Fruit fly (Drosophila melanogaster) whole organism, embryonic: Measurements from ENCODE around the gene CG14085.

Source experiments
- Awh ChIP-seq: fragments of 200-800 bp; sonication (Bioruptor generic); IDR thresholded peaks from 2 replicates; pipeline ENCODE4, ENCODE4 v1.3.6; 2022; ENCODE audit warnings: missing biosample characterization, missing genetic modification characterization
- CG10543 ChIP-seq: fragments of 200-800 bp; sonication (Bioruptor generic); optimal IDR thresholded peaks from 3 replicates; lab custom pipeline; 2017; ENCODE audit warnings: missing biosample characterization, mild to moderate bottlenecking, missing genetic modification characterization, moderate library complexity
- CG11696 ChIP-seq: fragments of 200-800 bp; sonication (Bioruptor generic); IDR thresholded peaks from 2 replicates; pipeline ENCODE4 v1.3.6; 2022; ENCODE audit warnings: missing biosample characterization, missing genetic modification characterization
- CG12155 ChIP-seq: fragments of 200-800 bp; sonication (Bioruptor generic); optimal IDR thresholded peaks from 3 replicates; lab custom pipeline; 2016; ENCODE audit warnings: missing biosample characterization, missing genetic modification characterization
- CG14860 ChIP-seq: fragments of 200-800 bp; sonication (Bioruptor generic); IDR thresholded peaks from 3 replicates; pipeline ENCODE4 v1.3.6; 2022; ENCODE audit warnings: missing biosample characterization, missing genetic modification characterization; ENCODE audit not compliant: partially characterized antibody
- CG17612 ChIP-seq: fragments of 200-800 bp; sonication (Bioruptor generic); IDR thresholded peaks from 2 replicates; pipeline ENCODE4 v1.3.6; 2022; ENCODE audit warnings: missing biosample characterization, missing genetic modification characterization
- CG2199 ChIP-seq: fragments of 200-800 bp; sonication (Bioruptor generic); IDR thresholded peaks from 3 replicates; pipeline ENCODE4 v1.3.6; 2022; ENCODE audit warnings: missing biosample characterization, missing genetic modification characterization
- CG3065 ChIP-seq: fragments of 200-800 bp; sonication (Bioruptor generic); optimal IDR thresholded peaks from 2 replicates; lab custom pipeline; 2016; ENCODE audit warnings: missing biosample characterization, missing genetic modification characterization
- CG32532 ChIP-seq: fragments of 200-800 bp; sonication (Bioruptor generic); IDR thresholded peaks from 2 replicates; pipeline ENCODE4 v1.3.6; 2022; ENCODE audit warnings: missing biosample characterization, missing genetic modification characterization
- CG33213 ChIP-seq: fragments of 200-800 bp; sonication (Bioruptor generic); optimal IDR thresholded peaks from 3 replicates; lab custom pipeline; 2016; ENCODE audit warnings: missing biosample characterization, missing genetic modification characterization
- CG6175 ChIP-seq: fragments of 200-800 bp; sonication (Bioruptor generic); IDR thresholded peaks from 3 replicates; pipeline ENCODE4 v1.3.6; 2022; ENCODE audit warnings: missing biosample characterization, missing genetic modification characterization
- CG7745 ChIP-seq: fragments of 200-800 bp; sonication (Bioruptor generic); optimal IDR thresholded peaks from 2 replicates; lab custom pipeline; 2018; ENCODE audit warnings: missing biosample characterization, mild to moderate bottlenecking, missing genetic modification characterization, moderate library complexity
- CG8281 ChIP-seq: fragments of 200-800 bp; sonication (Bioruptor generic); optimal IDR thresholded peaks from 2 replicates; lab custom pipeline; 2018; ENCODE audit warnings: missing biosample characterization, mild to moderate bottlenecking, missing genetic modification characterization, moderate library complexity
- CG8290 ChIP-seq, 3 experiments: fragments of 200-800 bp; sonication (Bioruptor generic); optimal IDR thresholded peaks; 2 replicates each; lab custom pipeline; 2016 to 2019; ENCODE audit warnings: missing biosample characterization in 3 of 3, missing genetic modification characterization in 3 of 3, mild to moderate bottlenecking in 2 of 3, moderate library complexity in 1 of 3
- CG8359 ChIP-seq: fragments of 200-800 bp; sonication (Bioruptor generic); optimal IDR thresholded peaks from 2 replicates; lab custom pipeline; 2017; ENCODE audit warnings: missing biosample characterization, mild to moderate bottlenecking, missing genetic modification characterization, borderline replicate concordance
- CG9932 ChIP-seq: fragments of 200-800 bp; sonication (Bioruptor generic); IDR thresholded peaks from 2 replicates; pipeline ENCODE4 v1.3.6; 2022; ENCODE audit warnings: missing biosample characterization, missing genetic modification characterization
- Camta ChIP-seq: fragments of 200-800 bp; sonication (Bioruptor generic); optimal IDR thresholded peaks from 2 replicates; lab custom pipeline; 2016; ENCODE audit warnings: missing biosample characterization, missing genetic modification characterization
- Gug ChIP-seq: fragments of 200-800 bp; sonication (Bioruptor generic); IDR thresholded peaks from 4 replicates; pipeline ENCODE4 v1.3.6; 2022; ENCODE audit warnings: missing biosample characterization, missing genetic modification characterization
- H2.0 ChIP-seq: fragments of 200-800 bp; sonication (Bioruptor generic); IDR thresholded peaks from 2 replicates; pipeline ENCODE4 v1.3.6; 2022; ENCODE audit warnings: missing biosample characterization, missing genetic modification characterization
- Hr51 ChIP-seq, 2 experiments: fragments of 200-800 bp; sonication (Bioruptor generic); optimal IDR thresholded peaks; 2 replicates in 1 of 2; 3 replicates in 1 of 2; lab custom pipeline; 2016 to 2018; ENCODE audit warnings: missing biosample characterization in 2 of 2, missing genetic modification characterization in 2 of 2, mild to moderate bottlenecking in 1 of 2, moderate library complexity in 1 of 2
- Hr78 ChIP-seq, 2 experiments: fragments of 200-800 bp in 1 of 2; fragments of >200 bp in 1 of 2; sonication (Bioruptor generic) in 1 of 2; optimal IDR thresholded peaks; 2 replicates each; lab custom pipeline; 2017 to 2019; ENCODE audit warnings: missing biosample characterization in 2 of 2, missing genetic modification characterization in 2 of 2, mild to moderate bottlenecking in 1 of 2, moderate library complexity in 1 of 2
- Pdp1 ChIP-seq, 2 experiments: fragments of 200-800 bp; sonication (Bioruptor generic); optimal IDR thresholded peaks; 3 replicates each; lab custom pipeline; 2016; ENCODE audit warnings: missing biosample characterization in 2 of 2, missing genetic modification characterization in 2 of 2, mild to moderate bottlenecking in 1 of 2, moderate library complexity in 1 of 2
- Sox102F ChIP-seq: fragments of 200-800 bp; sonication (Bioruptor generic); optimal IDR thresholded peaks from 2 replicates; lab custom pipeline; 2018; ENCODE audit warnings: missing biosample characterization, mild to moderate bottlenecking, missing genetic modification characterization, moderate library complexity
- Vsx1 ChIP-seq: fragments of 200-800 bp; sonication (Bioruptor generic); optimal IDR thresholded peaks from 2 replicates; lab custom pipeline; 2017; ENCODE audit warnings: missing biosample characterization, mild to moderate bottlenecking, missing genetic modification characterization, missing genetic modification reagents
- ara ChIP-seq: fragments of 200-800 bp; sonication (Bioruptor generic); IDR thresholded peaks from 2 replicates; pipeline ENCODE4 v1.3.6; 2022; ENCODE audit warnings: missing biosample characterization, missing genetic modification characterization
- bcd ChIP-seq: fragments of 200-800 bp; sonication (Bioruptor generic); optimal IDR thresholded peaks from 2 replicates; lab custom pipeline; 2017; ENCODE audit warnings: missing biosample characterization, mild to moderate bottlenecking, missing genetic modification characterization
- cg ChIP-seq: fragments of 200-800 bp; sonication (Bioruptor generic); optimal IDR thresholded peaks from 3 replicates; lab custom pipeline; 2019; ENCODE audit warnings: missing biosample characterization, mild to moderate bottlenecking, missing genetic modification characterization, moderate library complexity
- chif ChIP-seq, 2 experiments: fragments of 200-800 bp; sonication (Bioruptor generic); optimal IDR thresholded peaks; 3 replicates each; lab custom pipeline; 2016; ENCODE audit warnings: missing biosample characterization in 2 of 2, missing genetic modification characterization in 2 of 2
- crol ChIP-seq: fragments of 200-800 bp; sonication (Bioruptor generic); IDR thresholded peaks from 2 replicates; pipeline ENCODE4 v1.3.6; 2022; ENCODE audit warnings: missing biosample characterization, missing genetic modification characterization
- emc ChIP-seq: fragments of 200-800 bp; sonication (Bioruptor generic); optimal IDR thresholded peaks from 2 replicates; lab custom pipeline; 2016; ENCODE audit warnings: missing biosample characterization, missing genetic modification characterization
- exex ChIP-seq: fragments of 200-800 bp; sonication (Bioruptor generic); optimal IDR thresholded peaks from 4 replicates; lab custom pipeline; 2018; ENCODE audit warnings: missing biosample characterization, mild to moderate bottlenecking, missing genetic modification characterization, moderate library complexity
- grn ChIP-seq: fragments of 200-800 bp; sonication (Bioruptor generic); optimal IDR thresholded peaks from 3 replicates; lab custom pipeline; 2017; ENCODE audit warnings: missing biosample characterization, missing genetic modification characterization
- hkb ChIP-seq, 2 experiments: fragments of 200-800 bp in 1 of 2; fragments of >200 bp in 1 of 2; sonication (Bioruptor generic) in 1 of 2; IDR thresholded peaks in 1 of 2; optimal IDR thresholded peaks in 1 of 2; 2 replicates each; pipeline versions ENCODE4 v1.3.6 to Lab custom; 2017 to 2022; ENCODE audit warnings: missing biosample characterization in 1 of 2, missing genetic modification characterization in 1 of 2
- lab ChIP-seq: fragments of 200-800 bp; sonication (Bioruptor generic); optimal IDR thresholded peaks from 3 replicates; lab custom pipeline; 2017; ENCODE audit warnings: missing biosample characterization, missing genetic modification characterization, mild to moderate bottlenecking, moderate library complexity, missing genetic modification reagents
- luna ChIP-seq: fragments of 200-800 bp; sonication (Bioruptor generic); optimal IDR thresholded peaks from 2 replicates; lab custom pipeline; 2016; ENCODE audit warnings: missing biosample characterization, missing genetic modification characterization
- mirr ChIP-seq: fragments of 200-800 bp; sonication (Bioruptor generic); optimal IDR thresholded peaks from 3 replicates; lab custom pipeline; 2018; ENCODE audit warnings: missing biosample characterization, mild to moderate bottlenecking, missing genetic modification characterization
- nmo ChIP-seq: fragments of 200-800 bp; sonication (Bioruptor generic); optimal IDR thresholded peaks from 2 replicates; lab custom pipeline; 2018; ENCODE audit warnings: missing biosample characterization, mild to moderate bottlenecking, missing genetic modification characterization, moderate library complexity
- pan ChIP-seq, 4 experiments: fragments of >200 bp in 3 of 4; fragments of 200-800 bp in 1 of 4; sonication (Bioruptor generic) in 1 of 4; optimal IDR thresholded peaks in 3 of 4; IDR thresholded peaks in 1 of 4; 2 replicates each; pipeline versions ENCODE4 v1.3.6 to Lab custom; 2017 to 2022; ENCODE audit warnings: missing biosample characterization in 2 of 4, missing genetic modification characterization in 2 of 4, mixed read lengths in 1 of 4
- row ChIP-seq: fragments of 200-800 bp; sonication (Bioruptor generic); IDR thresholded peaks from 3 replicates; pipeline ENCODE4 v1.3.6; 2022; ENCODE audit warnings: missing biosample characterization, missing genetic modification characterization
- sens ChIP-seq: fragments of 200-800 bp; sonication (Bioruptor generic); peaks from one replicate; lab custom pipeline; 2016; ENCODE audit warnings: missing biosample characterization, missing genetic modification characterization
- sug ChIP-seq: fragments of 200-800 bp; optimal IDR thresholded peaks from 2 replicates; lab custom pipeline; 2019; ENCODE audit warnings: missing biosample characterization, mild to moderate bottlenecking, missing genetic modification characterization, moderate library complexity
- tap ChIP-seq: fragments of 200-800 bp; optimal IDR thresholded peaks from 3 replicates; lab custom pipeline; 2019; ENCODE audit warnings: missing biosample characterization, mild to moderate bottlenecking, missing genetic modification characterization, moderate library complexity
- vvl ChIP-seq: fragments of 200-800 bp; sonication (Bioruptor generic); IDR thresholded peaks from 2 replicates; pipeline ENCODE4 v1.3.6; 2022; ENCODE audit warnings: missing biosample characterization, missing genetic modification characterization

Gene CG14085

DNA sequence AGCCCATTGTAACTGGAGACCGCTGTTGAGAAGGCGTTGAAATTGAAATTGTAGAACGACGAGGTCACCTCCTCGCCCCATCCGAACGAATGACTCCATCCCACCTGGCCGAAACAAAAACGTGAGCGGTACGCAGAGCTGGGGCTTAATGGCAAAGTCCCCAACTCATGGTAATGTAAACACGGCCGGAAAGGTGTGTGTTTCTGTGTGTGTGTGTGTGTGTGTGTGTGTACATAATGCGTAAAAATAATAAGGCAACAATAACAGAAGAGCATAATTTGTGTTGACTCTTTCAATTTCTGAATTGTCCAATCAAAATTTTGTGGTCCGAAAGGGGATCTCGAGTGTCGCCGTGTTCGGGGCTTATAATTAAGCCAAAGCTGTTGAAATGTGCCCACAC, 47.7 kb upstream of the CG14085 start (continued):
- TF ChIP-seq CG8290 (GFP tag; optimal IDR thresholded peaks at IDR 0.05; lab: Kevin White, UChicago) (no peak), CG8290 (tag; optimal IDR thresholded peaks at IDR 0.05; lab: Kevin White, UChicago) (peak in 1 of 2 experiments; percentile 20), CG14860 (GFP tag; lab: Robert Waterston, UW) (no peak)
- TF ChIP-seq, all 482 proteins: peak for 19

dm6 chr3L:19225687-19226086, 43.5 kb upstream of the CG14085 start:
- TF ChIP-seq row (GFP tag; lab: Robert Waterston, UW) (no peak), H2.0 (no peak), CG12155 (GFP tag; lab: Kevin White, UChicago) (no peak), Vsx1 (GFP tag; lab: Kevin White, UChicago) (peak; percentile 52), luna (GFP tag; lab: Kevin White, UChicago) (no peak), vvl (peak; percentile 58; the same call in 1 of the 2 replicates), Awh (GFP tag; lab: Robert Waterston, UW) (peak; percentile 85), pan (optimal IDR thresholded peaks at IDR 0.05; lab: Kevin White, UChicago) (no peak), pan (GFP tag; optimal IDR thresholded peaks at IDR 0.05 in 1 of 2, IDR thresholded peaks at IDR 0.05 in 1 of 2) (peak in 1 of 2 experiments; percentile 57), Pdp1 (GFP tag; optimal IDR thresholded peaks at IDR 0.05; lab: Kevin White, UChicago) (peak in 1 of 2 experiments; percentile 28)

DNA sequence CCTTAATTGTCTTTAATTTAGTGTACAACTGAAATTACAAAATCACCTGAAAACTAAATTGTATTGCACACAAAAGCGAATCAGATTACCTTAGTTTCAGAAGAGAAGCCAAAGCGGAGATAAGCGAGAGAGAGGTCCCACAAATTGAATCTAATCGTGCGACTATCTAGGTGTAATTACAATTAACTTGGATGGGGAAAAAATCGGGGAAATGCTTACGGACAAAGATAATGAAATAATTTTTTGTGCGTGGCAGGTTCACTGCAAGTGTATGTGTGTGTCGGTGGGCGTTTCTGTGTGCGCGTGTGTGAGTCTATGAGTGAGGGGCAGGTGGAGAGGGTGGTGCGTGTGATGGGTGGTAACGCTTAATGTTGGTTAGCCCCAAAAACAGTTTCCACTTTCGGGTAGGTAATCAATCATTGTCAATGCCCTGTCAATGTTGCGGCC, 40.8 kb upstream of the CG14085 start:
- no peak for TF ChIP-seq nmo (GFP tag; lab: Kevin White, UChicago)
- no peak for TF ChIP-seq Camta (GFP tag; lab: Kevin White, UChicago)
- no peak for TF ChIP-seq Sox102F (GFP tag; lab: Kevin White, UChicago)
- TF ChIP-seq CG17612 (GFP tag; lab: Robert Waterston, UW), result no peak
- peak; percentile 57 for TF ChIP-seq cg (GFP tag; lab: Kevin White, UChicago)
- peak; percentile 30 for TF ChIP-seq CG8281 (tag; lab: Kevin White, UChicago)
- peak; percentile 27 for TF ChIP-seq sug (tag; lab: Kevin White, UChicago)
- TF ChIP-seq tap (tag; lab: Kevin White, UChicago), result no peak
- TF ChIP-seq CG8359 (GFP tag; lab: Kevin White, UChicago), result no peak
- TF ChIP-seq CG33213, result no peak
- TF ChIP-seq CG9932 (GFP tag; lab: Robert Waterston, UW), result no peak
- peak; percentile 22; the same call in 1 of the 2 replicates for TF ChIP-seq CG32532 (GFP tag; lab: Robert Waterston, UW)
- no peak for TF ChIP-seq hkb (optimal IDR thresholded peaks at IDR 0.05; lab: Kevin White, UChicago)
- TF ChIP-seq hkb (GFP tag; IDR thresholded peaks at IDR 0.05; lab: Robert Waterston, UW), result no peak
- peak; percentile 48 for TF ChIP-seq sens (GFP tag; lab: Kevin White, UChicago)
- peak; percentile 82 for TF ChIP-seq CG7745 (tag; lab: Kevin White, UChicago)
- no peak for TF ChIP-seq Gug
- TF ChIP-seq grn (GFP tag; lab: Kevin White, UChicago), result peak; percentile 79
- TF ChIP-seq CG2199 (GFP tag; lab: Robert Waterston, UW), result 0 out of 3 replicates have a peak, but pooled peaks have one; percentile 24
- TF ChIP-seq bcd (GFP tag; lab: Kevin White, UChicago), result no peak
- no peak for TF ChIP-seq CG3065 (GFP tag; lab: Kevin White, UChicago)
- TF ChIP-seq CG11696 (GFP tag; lab: Robert Waterston, UW), result no peak
- peak in 1 of 2 experiments; percentile 87 for TF ChIP-seq Hr78 (GFP tag; optimal IDR thresholded peaks at IDR 0.05; lab: Kevin White, UChicago)
- TF ChIP-seq lab, result peak; percentile 79
- peak; percentile 14 for TF ChIP-seq CG10543 (GFP tag; lab: Kevin White, UChicago)
- TF ChIP-seq CG6175 (GFP tag; lab: Robert Waterston, UW), result peak; percentile 45; the same call in 1 of the 3 replicates
- peak; percentile 44 for TF ChIP-seq mirr (GFP tag; lab: Kevin White, UChicago)
- no peak for TF ChIP-seq Hr51 (GFP tag; optimal IDR thresholded peaks at IDR 0.05; lab: Kevin White, UChicago)
- no peak for TF ChIP-seq emc (GFP tag; lab: Kevin White, UChicago)
- peak; percentile 96 for TF ChIP-seq exex (tag; lab: Kevin White, UChicago)
- no peak for TF ChIP-seq chif (GFP tag; optimal IDR thresholded peaks at IDR 0.05; lab: Kevin White, UChicago)
- TF ChIP-seq crol (GFP tag; lab: Robert Waterston, UW), result peak; percentile 77
- no peak for TF ChIP-seq ara (GFP tag; lab: Robert Waterston, UW)
